Fruit fly (Drosophila melanogaster) whole organism, prepupa: ENCODE results near the gene CG14346.

Experiments
- Blimp-1 ChIP-seq: fragments of 200-800 bp; sonication (Bioruptor generic); optimal IDR thresholded peaks from 3 replicates; lab custom pipeline; 2017; ENCODE audit warnings: missing biosample characterization, missing genetic modification characterization, mild to moderate bottlenecking, moderate library complexity, missing genetic modification reagents
- CG10631 ChIP-seq: fragments of 200-800 bp; sonication (Bioruptor generic); optimal IDR thresholded peaks from 2 replicates; lab custom pipeline; 2016; ENCODE audit warnings: missing biosample characterization, missing genetic modification characterization
- CG32006 ChIP-seq: fragments of 200-800 bp; sonication (Bioruptor generic); optimal IDR thresholded peaks from 3 replicates; lab custom pipeline; 2017; ENCODE audit warnings: missing biosample characterization, mild to moderate bottlenecking, missing genetic modification characterization
- CG6792 ChIP-seq: fragments of 200-800 bp; sonication (Bioruptor generic); optimal IDR thresholded peaks from 3 replicates; lab custom pipeline; 2016; ENCODE audit warnings: missing biosample characterization, missing genetic modification characterization
- CG9139 ChIP-seq: fragments of 200-800 bp; sonication (Bioruptor generic); optimal IDR thresholded peaks from 3 replicates; lab custom pipeline; 2017; ENCODE audit warnings: missing biosample characterization, mild to moderate bottlenecking, missing genetic modification characterization
- Eip78C ChIP-seq: fragments of 200-800 bp; sonication (Bioruptor generic); peaks from one replicate; lab custom pipeline; 2016; ENCODE audit warnings: missing biosample characterization, missing genetic modification characterization
- Gug ChIP-seq: fragments of 200-800 bp; sonication (Bioruptor generic); IDR thresholded peaks from 2 replicates; pipeline ENCODE4 v1.3.6; 2022; ENCODE audit warnings: missing biosample characterization, missing genetic modification characterization
- dsx ChIP-seq: fragments of 200-800 bp; optimal IDR thresholded peaks from 3 replicates; lab custom pipeline; 2019; ENCODE audit warnings: missing biosample characterization, mild to moderate bottlenecking, missing genetic modification characterization, moderate library complexity; ENCODE audit not compliant: poor library complexity, severe bottlenecking
- ss ChIP-seq, 2 experiments: fragments of 200-800 bp; sonication (Bioruptor generic); optimal IDR thresholded peaks; 2 replicates in 1 of 2; 3 replicates in 1 of 2; lab custom pipeline; 2017 to 2018; ENCODE audit warnings: mild to moderate bottlenecking in 2 of 2, missing biosample characterization in 2 of 2, missing genetic modification characterization in 2 of 2, moderate library complexity in 1 of 2
- topi ChIP-seq: fragments of 200-800 bp; sonication (Bioruptor generic); optimal IDR thresholded peaks from 3 replicates; lab custom pipeline; 2016; ENCODE audit warnings: missing biosample characterization, missing genetic modification characterization

Gene CG14346

DNA sequence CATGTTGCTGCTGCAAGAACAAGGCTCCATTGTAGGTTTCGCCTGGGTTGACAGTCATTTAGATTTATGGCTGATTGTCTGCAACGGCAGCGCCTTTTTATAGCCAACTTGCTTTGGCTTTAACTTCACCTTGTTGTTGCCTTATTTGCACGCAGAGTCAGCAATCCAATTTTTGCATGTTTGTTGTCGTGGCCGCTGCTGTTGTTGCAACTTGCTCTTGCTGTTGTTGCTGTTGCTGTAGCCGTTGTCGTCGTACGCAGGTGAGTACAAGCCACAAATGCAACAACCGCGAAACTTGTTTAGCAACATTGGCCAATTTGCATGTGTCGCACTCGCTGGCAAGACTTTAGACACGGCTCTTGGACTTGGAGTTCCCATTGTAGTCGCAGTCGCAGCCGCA is 47.7 kb downstream of the CG14346 start:
- TF ChIP-seq Eip78C (GFP tag; lab: Kevin White, UChicago) (peak; percentile 54), topi (GFP tag; lab: Kevin White, UChicago) (no peak), dsx (GFP tag; lab: Kevin White, UChicago) (peak; percentile 9), Blimp-1 (GFP tag; lab: Kevin White, UChicago) (no peak), ss (GFP tag; optimal IDR thresholded peaks at IDR 0.05; lab: Kevin White, UChicago) (peak in 1 of 2 experiments; percentile 85)
- TF ChIP-seq, all 60 proteins: peak for 3

DNA sequence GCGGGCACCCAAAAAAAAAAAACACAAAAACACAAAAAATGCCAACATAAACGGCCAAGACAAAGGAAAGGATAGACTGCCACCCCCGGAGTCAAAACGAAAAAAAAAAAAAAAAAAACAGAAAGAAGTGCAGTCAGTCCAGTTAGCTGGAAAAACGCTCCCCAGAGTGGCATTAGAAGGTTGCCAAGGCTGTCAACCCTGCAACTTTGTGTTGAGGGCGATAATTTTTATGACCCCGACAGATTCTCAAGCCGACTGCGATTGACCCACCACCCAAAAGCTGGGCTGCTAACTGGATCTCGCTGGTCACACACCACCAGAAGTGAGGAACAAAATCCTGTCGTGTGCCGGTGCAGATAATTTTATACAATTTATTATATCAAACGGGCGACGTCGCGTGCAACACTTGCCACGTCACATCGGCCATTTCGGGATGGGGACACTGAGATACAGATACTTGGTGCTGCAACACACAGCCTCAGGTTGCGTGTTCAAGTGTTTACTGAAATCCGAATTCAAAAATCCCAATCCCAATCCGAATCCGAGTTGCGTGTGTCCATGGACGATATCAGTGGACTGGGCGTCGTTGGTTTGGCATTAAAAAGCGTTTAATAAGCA is 50.4 kb downstream of the CG14346 start:
- TF ChIP-seq CG32006 (no peak), Gug (GFP tag; lab: Robert Waterston, UW) (no peak), CG6792 (GFP tag; lab: Kevin White, UChicago) (no peak), CG10631 (GFP tag; lab: Kevin White, UChicago) (no peak), CG9139 (GFP tag; lab: Kevin White, UChicago) (no peak), Eip78C (GFP tag; lab: Kevin White, UChicago) (no peak), ss (GFP tag; optimal IDR thresholded peaks at IDR 0.05; lab: Kevin White, UChicago) (peak in 1 of 2 experiments; percentile 91)
